Fruit fly (Drosophila melanogaster) whole organism, embryonic: Measurements from ENCODE around the gene Sfp26Ad.

Source experiments
- Blimp-1 ChIP-seq: fragments of 200-800 bp; sonication (Bioruptor generic); optimal IDR thresholded peaks from 3 replicates; lab custom pipeline; 2018; ENCODE audit warnings: missing biosample characterization, missing genetic modification characterization, mild to moderate bottlenecking, moderate library complexity, missing genetic modification reagents
- CG10147 ChIP-seq: fragments of 200-800 bp; sonication (Bioruptor generic); optimal IDR thresholded peaks from 2 replicates; lab custom pipeline; 2019; ENCODE audit warnings: missing biosample characterization, mild to moderate bottlenecking, missing genetic modification characterization, moderate library complexity
- CG11398 ChIP-seq: fragments of 200-800 bp; sonication (Bioruptor generic); optimal IDR thresholded peaks from 2 replicates; lab custom pipeline; 2016; ENCODE audit warnings: missing biosample characterization, missing genetic modification characterization
- CG11504 ChIP-seq: fragments of 200-800 bp; sonication (Bioruptor generic); optimal IDR thresholded peaks from 3 replicates; lab custom pipeline; 2019; ENCODE audit warnings: missing biosample characterization, mild to moderate bottlenecking, missing genetic modification characterization, moderate library complexity
- CG11560 ChIP-seq: fragments of 200-800 bp; sonication (Bioruptor generic); IDR thresholded peaks from 3 replicates; pipeline ENCODE4 v1.3.6; 2022; ENCODE audit warnings: missing biosample characterization, missing genetic modification characterization
- CG13123 ChIP-seq: fragments of 200-800 bp; sonication (Bioruptor generic); optimal IDR thresholded peaks from 2 replicates; lab custom pipeline; 2016; ENCODE audit warnings: missing biosample characterization, missing genetic modification characterization
- CG13296 ChIP-seq: fragments of 200-800 bp; sonication (Bioruptor generic); optimal IDR thresholded peaks from 3 replicates; lab custom pipeline; 2018; ENCODE audit warnings: missing biosample characterization, mild to moderate bottlenecking, missing genetic modification characterization
- CG14050 ChIP-seq: fragments of 200-800 bp; sonication (Bioruptor generic); IDR thresholded peaks from 3 replicates; pipeline ENCODE4 v1.3.6; 2022; ENCODE audit warnings: missing biosample characterization, missing genetic modification characterization
- CG1832 ChIP-seq: fragments of 200-800 bp; sonication (Bioruptor generic); optimal IDR thresholded peaks from 2 replicates; lab custom pipeline; 2017; ENCODE audit warnings: missing biosample characterization, mild to moderate bottlenecking, missing genetic modification characterization, inconsistent platforms
- CG18619 ChIP-seq: fragments of 200-800 bp; sonication (Bioruptor generic); optimal IDR thresholded peaks from 3 replicates; lab custom pipeline; 2017; ENCODE audit warnings: missing biosample characterization, mild to moderate bottlenecking, missing genetic modification characterization
- CG2712 ChIP-seq: fragments of 200-800 bp; optimal IDR thresholded peaks from 3 replicates; lab custom pipeline; 2019; ENCODE audit warnings: missing biosample characterization, mild to moderate bottlenecking, missing genetic modification characterization, moderate library complexity
- CG34422 ChIP-seq: fragments of 200-800 bp; sonication (Bioruptor generic); IDR thresholded peaks from 3 replicates; pipeline ENCODE4 v1.3.6; 2022; ENCODE audit warnings: missing biosample characterization, missing genetic modification characterization
- CG3847 ChIP-seq: fragments of 200-800 bp; sonication (Bioruptor generic); IDR thresholded peaks from 2 replicates; pipeline ENCODE4 v1.3.6; 2022; ENCODE audit warnings: missing biosample characterization, missing genetic modification characterization
- CG4328 ChIP-seq: fragments of 200-800 bp; sonication (Bioruptor generic); optimal IDR thresholded peaks from 3 replicates; lab custom pipeline; 2017; ENCODE audit warnings: missing biosample characterization, missing genetic modification reagents, missing genetic modification characterization
- CG7271 ChIP-seq: fragments of 200-800 bp; sonication (Bioruptor generic); optimal IDR thresholded peaks from 2 replicates; lab custom pipeline; 2018; ENCODE audit warnings: missing biosample characterization, mild to moderate bottlenecking, missing genetic modification characterization, moderate library complexity
- CG8281 ChIP-seq: fragments of 200-800 bp; sonication (Bioruptor generic); optimal IDR thresholded peaks from 2 replicates; lab custom pipeline; 2018; ENCODE audit warnings: missing biosample characterization, mild to moderate bottlenecking, missing genetic modification characterization, moderate library complexity
- Fer2 ChIP-seq: fragments of 200-800 bp; sonication (Bioruptor generic); optimal IDR thresholded peaks from 2 replicates; lab custom pipeline; 2018; ENCODE audit warnings: missing biosample characterization, mild to moderate bottlenecking, missing genetic modification characterization, moderate library complexity
- GATAe ChIP-seq: fragments of 200-800 bp; sonication (Bioruptor generic); conservative IDR thresholded peaks from 2 replicates; pipeline ENCODE4 v1.3.6; 2022; ENCODE audit warnings: missing biosample characterization, missing genetic modification characterization
- HLH54F ChIP-seq: fragments of 200-800 bp; sonication (Bioruptor generic); optimal IDR thresholded peaks from 3 replicates; lab custom pipeline; 2016; ENCODE audit warnings: missing biosample characterization, missing genetic modification characterization
- Max ChIP-seq: fragments of 200-800 bp; sonication (Bioruptor generic); optimal IDR thresholded peaks from 2 replicates; lab custom pipeline; 2016; ENCODE audit warnings: missing biosample characterization, mild to moderate bottlenecking, missing genetic modification characterization
- Mrtf ChIP-seq: fragments of 200-800 bp; sonication (Bioruptor generic); IDR thresholded peaks from 3 replicates; pipeline ENCODE4 v1.3.6; 2022; ENCODE audit warnings: missing biosample characterization, missing genetic modification characterization
- NC2β ChIP-seq: fragments of 200-800 bp; sonication (Bioruptor generic); optimal IDR thresholded peaks from 2 replicates; lab custom pipeline; 2016; ENCODE audit warnings: missing biosample characterization, missing genetic modification characterization
- Poxn ChIP-seq: fragments of 200-800 bp; sonication (Bioruptor generic); IDR thresholded peaks from 2 replicates; pipeline ENCODE4 v1.3.6; 2022; ENCODE audit warnings: missing biosample characterization, missing genetic modification characterization
- Ssrp ChIP-seq: fragments of 200-800 bp; sonication (Bioruptor generic); optimal IDR thresholded peaks from 2 replicates; lab custom pipeline; 2018; ENCODE audit warnings: missing biosample characterization, mild to moderate bottlenecking, missing genetic modification characterization, moderate library complexity
- Tbp ChIP-seq: fragments of >200 bp; optimal IDR thresholded peaks from 2 replicates; lab custom pipeline; 2018; ENCODE audit warnings: missing biosample characterization, missing genetic modification characterization
- abd-A ChIP-seq: fragments of 200-800 bp; sonication (Bioruptor generic); optimal IDR thresholded peaks from 3 replicates; lab custom pipeline; 2019; ENCODE audit warnings: missing biosample characterization, mild to moderate bottlenecking, missing genetic modification characterization, moderate library complexity
- ac ChIP-seq: fragments of 200-800 bp; sonication (Bioruptor generic); optimal IDR thresholded peaks from 3 replicates; lab custom pipeline; 2017; ENCODE audit warnings: missing biosample characterization, mild to moderate bottlenecking, missing genetic modification characterization
- bsh ChIP-seq, 2 experiments: fragments of 200-800 bp; sonication (Bioruptor generic); optimal IDR thresholded peaks; 2 replicates each; lab custom pipeline; 2017 to 2018; ENCODE audit warnings: mild to moderate bottlenecking in 2 of 2, missing biosample characterization in 2 of 2, missing genetic modification characterization in 2 of 2, moderate library complexity in 1 of 2
- cas ChIP-seq: fragments of 200-800 bp; sonication (Bioruptor generic); IDR thresholded peaks from 2 replicates; pipeline ENCODE4 v1.3.6; 2022; ENCODE audit warnings: missing biosample characterization, missing genetic modification characterization
- crp ChIP-seq, 2 experiments: fragments of 200-800 bp; sonication (Bioruptor generic); optimal IDR thresholded peaks; 2 replicates in 1 of 2; 3 replicates in 1 of 2; lab custom pipeline; 2017; ENCODE audit warnings: missing biosample characterization in 2 of 2, missing genetic modification characterization in 2 of 2, mild to moderate bottlenecking in 1 of 2, moderate library complexity in 1 of 2
- dati ChIP-seq: fragments of 200-800 bp; sonication (Bioruptor generic); IDR thresholded peaks from 2 replicates; pipeline ENCODE4 v1.3.6; 2022; ENCODE audit warnings: missing biosample characterization, missing genetic modification characterization
- dm ChIP-seq: fragments of 200-800 bp; sonication (Bioruptor generic); optimal IDR thresholded peaks from 3 replicates; lab custom pipeline; 2016; ENCODE audit warnings: missing biosample characterization, missing genetic modification characterization
- ems ChIP-seq: fragments of 200-800 bp; sonication (Bioruptor generic); optimal IDR thresholded peaks from 3 replicates; lab custom pipeline; 2016; ENCODE audit warnings: missing biosample characterization, missing genetic modification characterization
- exex ChIP-seq: fragments of 200-800 bp; sonication (Bioruptor generic); optimal IDR thresholded peaks from 4 replicates; lab custom pipeline; 2018; ENCODE audit warnings: missing biosample characterization, mild to moderate bottlenecking, missing genetic modification characterization, moderate library complexity
- grn ChIP-seq: fragments of 200-800 bp; sonication (Bioruptor generic); optimal IDR thresholded peaks from 3 replicates; lab custom pipeline; 2017; ENCODE audit warnings: missing biosample characterization, missing genetic modification characterization
- hkb ChIP-seq, 2 experiments: fragments of 200-800 bp in 1 of 2; fragments of >200 bp in 1 of 2; sonication (Bioruptor generic) in 1 of 2; IDR thresholded peaks in 1 of 2; optimal IDR thresholded peaks in 1 of 2; 2 replicates each; pipeline versions ENCODE4 v1.3.6 to Lab custom; 2017 to 2022; ENCODE audit warnings: missing biosample characterization in 1 of 2, missing genetic modification characterization in 1 of 2
- hth ChIP-seq: fragments of >200 bp; optimal IDR thresholded peaks from 2 replicates; lab custom pipeline; 2017; ENCODE audit warnings: inconsistent platforms
- kni ChIP-seq: fragments of 200-800 bp; sonication (Bioruptor generic); optimal IDR thresholded peaks from 3 replicates; lab custom pipeline; 2017; ENCODE audit warnings: mild to moderate bottlenecking, missing biosample characterization, missing genetic modification reagents, missing genetic modification characterization
- maf-S ChIP-seq: fragments of 200-800 bp; sonication (Bioruptor generic); optimal IDR thresholded peaks from 2 replicates; lab custom pipeline; 2016; ENCODE audit warnings: missing biosample characterization, missing genetic modification characterization
- mirr ChIP-seq: fragments of 200-800 bp; sonication (Bioruptor generic); optimal IDR thresholded peaks from 3 replicates; lab custom pipeline; 2018; ENCODE audit warnings: missing biosample characterization, mild to moderate bottlenecking, missing genetic modification characterization
- onecut ChIP-seq: fragments of 200-800 bp; sonication (Bioruptor generic); IDR thresholded peaks from 2 replicates; pipeline ENCODE4 v1.3.6; 2022; ENCODE audit warnings: missing biosample characterization, missing genetic modification characterization
- sd ChIP-seq: fragments of 200-800 bp; sonication (Bioruptor generic); optimal IDR thresholded peaks from 3 replicates; lab custom pipeline; 2018; ENCODE audit warnings: missing biosample characterization, mild to moderate bottlenecking, missing genetic modification characterization, moderate library complexity
- sim ChIP-seq: fragments of 200-800 bp; sonication (Bioruptor generic); IDR thresholded peaks from 2 replicates; pipeline ENCODE4 v1.3.6; 2022; ENCODE audit warnings: missing biosample characterization, missing genetic modification characterization
- slp2 ChIP-seq: fragments of 200-800 bp; sonication (Bioruptor generic); optimal IDR thresholded peaks from 2 replicates; lab custom pipeline; 2016; ENCODE audit warnings: missing biosample characterization, missing genetic modification characterization
- sqz ChIP-seq: fragments of 200-800 bp; sonication (Bioruptor generic); optimal IDR thresholded peaks from 3 replicates; lab custom pipeline; 2018; ENCODE audit warnings: missing biosample characterization, mild to moderate bottlenecking, missing genetic modification characterization
- tna ChIP-seq: fragments of 200-800 bp; sonication (Bioruptor generic); IDR thresholded peaks from 2 replicates; pipeline ENCODE4 v1.3.6; 2022; ENCODE audit warnings: missing biosample characterization, missing genetic modification characterization; ENCODE audit not compliant: partially characterized antibody
- trem ChIP-seq: fragments of 200-800 bp; optimal IDR thresholded peaks from 3 replicates; lab custom pipeline; 2019; ENCODE audit warnings: missing biosample characterization, mild to moderate bottlenecking, missing genetic modification characterization, moderate library complexity
- z ChIP-seq: fragments of 200-800 bp; sonication (Bioruptor generic); IDR thresholded peaks from 3 replicates; pipeline ENCODE4 v1.3.6; 2022; ENCODE audit warnings: missing biosample characterization, missing genetic modification characterization

Sfp26Ad gene

dm6 chr2L:5977070-5977728 is 34.1 kb upstream of the Sfp26Ad start (continued):
- TF ChIP-seq kni (GFP tag; lab: Kevin White, UChicago) (peak; percentile 91), CG4328 (GFP tag; lab: Kevin White, UChicago) (peak; percentile 0), CG10147 (GFP tag; lab: Kevin White, UChicago) (peak; percentile 33), trem (tag; lab: Kevin White, UChicago) (peak; percentile 98), abd-A (tag; lab: Kevin White, UChicago) (peak; percentile 88), onecut (GFP tag; lab: Robert Waterston, UW) (0 out of 2 replicates have a peak, but pooled peaks have one; percentile 3)

dm6 chr2L:5975601-5976000 is 32.5 kb upstream of the Sfp26Ad start:
- peak; percentile 54 for TF ChIP-seq exex
- TF ChIP-seq sd (tag; lab: Kevin White, UChicago): peak; percentile 55
- TF ChIP-seq GATAe (GFP tag; lab: Robert Waterston, UW): peak; percentile 45
- TF ChIP-seq CG18619 (GFP tag; lab: Kevin White, UChicago): no peak
- TF ChIP-seq CG1832 (GFP tag; lab: Kevin White, UChicago): no peak
- peak; percentile 44 for TF ChIP-seq sqz (GFP tag; lab: Kevin White, UChicago)
- TF ChIP-seq Tbp (GFP tag; lab: Kevin White, UChicago): no peak
- no peak for TF ChIP-seq tna (GFP tag; lab: Robert Waterston, UW)
- TF ChIP-seq z: peak; percentile 71; the same call in 1 of the 3 replicates
- TF ChIP-seq CG8281 (tag; lab: Kevin White, UChicago): no peak
- no peak for TF ChIP-seq CG13296
- no peak for TF ChIP-seq Max
- TF ChIP-seq Blimp-1: peak; percentile 48
- peak; percentile 38 for TF ChIP-seq mirr (GFP tag; lab: Kevin White, UChicago)
- no peak for TF ChIP-seq Ssrp (tag; lab: Kevin White, UChicago)
- TF ChIP-seq HLH54F: no peak
- no peak for TF ChIP-seq CG13123
- no peak for TF ChIP-seq CG11504 (tag; lab: Kevin White, UChicago)
- no peak for TF ChIP-seq ac (GFP tag; lab: Kevin White, UChicago)
- no peak for TF ChIP-seq slp2 (GFP tag; lab: Kevin White, UChicago)
- no peak for TF ChIP-seq CG14050 (GFP tag; lab: Robert Waterston, UW)
- TF ChIP-seq CG11398 (GFP tag; lab: Kevin White, UChicago): no peak
- TF ChIP-seq dati (GFP tag; lab: Robert Waterston, UW): no peak
- no peak for TF ChIP-seq cas
- no peak for TF ChIP-seq Poxn (GFP tag; lab: Robert Waterston, UW)
- no peak for TF ChIP-seq maf-S
- TF ChIP-seq hth (lab: Kevin White, UChicago): no peak
- TF ChIP-seq grn (GFP tag; lab: Kevin White, UChicago): peak; percentile 5

- TF ChIP-seq CG3847 (GFP tag; lab: Robert Waterston, UW): no peak
- no peak for TF ChIP-seq CG11560 (tag; lab: Robert Waterston, UW)
- TF ChIP-seq Fer2 (tag; lab: Kevin White, UChicago): no peak
- TF ChIP-seq NC2β (GFP tag; lab: Kevin White, UChicago): no peak
- TF ChIP-seq hkb (optimal IDR thresholded peaks at IDR 0.05; lab: Kevin White, UChicago): no peak
- 0 out of 2 replicates have a peak, but pooled peaks have one; percentile 12 for TF ChIP-seq hkb (GFP tag; IDR thresholded peaks at IDR 0.05; lab: Robert Waterston, UW)
- 0 out of 3 replicates have a peak, but pooled peaks have one; percentile 19 for TF ChIP-seq CG34422
- TF ChIP-seq sim (GFP tag; lab: Robert Waterston, UW): no peak
- no peak for TF ChIP-seq ems (GFP tag; lab: Kevin White, UChicago)
- no peak for TF ChIP-seq bsh (GFP tag; optimal IDR thresholded peaks at IDR 0.05; lab: Kevin White, UChicago)
- TF ChIP-seq CG2712 (tag; lab: Kevin White, UChicago): no peak
- no peak for TF ChIP-seq crp (GFP tag; optimal IDR thresholded peaks at IDR 0.05; lab: Kevin White, UChicago)
- no peak for TF ChIP-seq Mrtf
- no peak for TF ChIP-seq dm (GFP tag; lab: Kevin White, UChicago)
- TF ChIP-seq CG7271: no peak
Measured at dm6 chr2L:5975025-5975539, 32.0 kb upstream of the Sfp26Ad start.
